Fruit fly (Drosophila melanogaster) whole organism, pupa: ENCODE measurements around the gene Gyc89Da.

ENCODE experiments used
- CG10348 ChIP-seq: fragments of 200-800 bp; sonication (Bioruptor generic); IDR thresholded peaks from 2 replicates; pipeline ENCODE4 v1.3.6; 2022; ENCODE audit warnings: missing biosample characterization, missing genetic modification characterization
- CG12605 ChIP-seq: fragments of 200-800 bp; sonication (Bioruptor generic); IDR thresholded peaks from 2 replicates; pipeline ENCODE4 v1.3.6; 2022; ENCODE audit warnings: missing biosample characterization, missing genetic modification characterization
- CG13204 ChIP-seq: fragments of 200-800 bp; sonication (Bioruptor generic); optimal IDR thresholded peaks from 2 replicates; lab custom pipeline; 2018; ENCODE audit warnings: missing biosample characterization, mild to moderate bottlenecking, missing genetic modification characterization, moderate library complexity
- CG14655 ChIP-seq: fragments of 200-800 bp; sonication (Bioruptor generic); optimal IDR thresholded peaks from 3 replicates; lab custom pipeline; 2017; ENCODE audit warnings: mild to moderate bottlenecking, missing biosample characterization, missing genetic modification reagents, missing genetic modification characterization
- CG15710 ChIP-seq: fragments of 200-800 bp; sonication (Bioruptor generic); optimal IDR thresholded peaks from 2 replicates; lab custom pipeline; 2018; ENCODE audit warnings: missing biosample characterization, mild to moderate bottlenecking, missing genetic modification characterization, moderate library complexity
- CG17806 ChIP-seq: fragments of 200-800 bp; sonication (Bioruptor generic); optimal IDR thresholded peaks from 2 replicates; lab custom pipeline; 2018; ENCODE audit warnings: missing biosample characterization, mild to moderate bottlenecking, missing genetic modification characterization, moderate library complexity
- CG32121 ChIP-seq: fragments of 200-800 bp; sonication (Bioruptor generic); IDR thresholded peaks from 2 replicates; pipeline ENCODE4 v1.3.6; 2022; ENCODE audit warnings: missing biosample characterization, missing genetic modification characterization
- CG34367 ChIP-seq: fragments of 200-800 bp; sonication (Bioruptor generic); optimal IDR thresholded peaks from 2 replicates; lab custom pipeline; 2018; ENCODE audit warnings: missing biosample characterization, mild to moderate bottlenecking, missing genetic modification characterization
- CG4496 ChIP-seq: fragments of 200-800 bp; sonication (Bioruptor generic); IDR thresholded peaks from 3 replicates; pipeline ENCODE4 v1.3.6; 2022; ENCODE audit warnings: missing biosample characterization, missing genetic modification characterization
- CG8159 ChIP-seq: fragments of 200-800 bp; sonication (Bioruptor generic); optimal IDR thresholded peaks from 3 replicates; lab custom pipeline; 2018; ENCODE audit warnings: missing biosample characterization, mild to moderate bottlenecking, missing genetic modification characterization, moderate library complexity
- CG8301 ChIP-seq: fragments of 200-800 bp; sonication (Bioruptor generic); optimal IDR thresholded peaks from 2 replicates; lab custom pipeline; 2018; ENCODE audit warnings: missing biosample characterization, mild to moderate bottlenecking, missing genetic modification characterization
- CG9948 ChIP-seq: fragments of 200-800 bp; sonication (Bioruptor generic); optimal IDR thresholded peaks from 2 replicates; lab custom pipeline; 2018; ENCODE audit warnings: missing biosample characterization, mild to moderate bottlenecking, missing genetic modification characterization, moderate library complexity
- D1 ChIP-seq: fragments of 200-800 bp; sonication (Bioruptor generic); optimal IDR thresholded peaks from 2 replicates; lab custom pipeline; 2018; ENCODE audit warnings: missing biosample characterization, mild to moderate bottlenecking, missing genetic modification characterization, moderate library complexity
- EcR ChIP-seq: fragments of 200-800 bp; sonication (Bioruptor generic); optimal IDR thresholded peaks from 3 replicates; lab custom pipeline; 2019; ENCODE audit warnings: missing biosample characterization, missing genetic modification characterization, mild to moderate bottlenecking, moderate library complexity, missing genetic modification reagents
- Ets98B ChIP-seq: fragments of 200-800 bp; sonication (Bioruptor generic); IDR thresholded peaks from 2 replicates; pipeline ENCODE4 v1.3.6; 2022; ENCODE audit warnings: missing biosample characterization, missing genetic modification characterization
- Pif1A ChIP-seq: fragments of 200-800 bp; sonication (Bioruptor generic); optimal IDR thresholded peaks from 3 replicates; lab custom pipeline; 2016; ENCODE audit warnings: missing biosample characterization, missing genetic modification characterization
- Pif1B ChIP-seq: fragments of 200-800 bp; sonication (Bioruptor generic); optimal IDR thresholded peaks from 3 replicates; lab custom pipeline; 2016; ENCODE audit warnings: missing biosample characterization, missing genetic modification characterization
- Snoo ChIP-seq: fragments of 200-800 bp; sonication (Bioruptor generic); optimal IDR thresholded peaks from 3 replicates; lab custom pipeline; 2017; ENCODE audit warnings: missing biosample characterization, mild to moderate bottlenecking, missing genetic modification characterization, inconsistent platforms
- fd96Ca ChIP-seq: fragments of 200-800 bp; sonication (Bioruptor generic); IDR thresholded peaks from 3 replicates; pipeline ENCODE4 v1.3.6; 2022; ENCODE audit warnings: missing biosample characterization, missing genetic modification characterization
- gl ChIP-seq: fragments of 200-800 bp; sonication (Bioruptor generic); optimal IDR thresholded peaks from 2 replicates; lab custom pipeline; 2018; ENCODE audit warnings: missing biosample characterization, mild to moderate bottlenecking, missing genetic modification characterization
- rn ChIP-seq: fragments of 200-800 bp; sonication (Bioruptor generic); IDR thresholded peaks from 2 replicates; pipeline ENCODE4 v1.3.6; 2022; ENCODE audit warnings: missing biosample characterization, missing genetic modification characterization

Gene Gyc89Da

dm6 chr3R:16480995-16481394, 8.6 kb downstream of the Gyc89Da start, which contains the start of gene Dhfr:
Gene Dhfr, plus strand, starts transcription at chr3R:16481167.
- no peak for TF ChIP-seq Pif1B (GFP tag; lab: Kevin White, UChicago)
- no peak for TF ChIP-seq CG32121 (GFP tag; lab: Robert Waterston, UW)
- TF ChIP-seq CG4496 (GFP tag; lab: Robert Waterston, UW): no peak
- no peak for TF ChIP-seq CG10348 (GFP tag; lab: Robert Waterston, UW)
- TF ChIP-seq CG14655 (GFP tag; lab: Kevin White, UChicago): no peak
- TF ChIP-seq CG34367 (tag; lab: Kevin White, UChicago): no peak
- no peak for TF ChIP-seq CG9948 (tag; lab: Kevin White, UChicago)

- TF ChIP-seq EcR (GFP tag; lab: Kevin White, UChicago) (no peak), CG4496 (GFP tag; lab: Robert Waterston, UW) (no peak)
Measured at dm6 chr3R:16482276-16482675, 9.9 kb downstream of the Gyc89Da start, which contains the start of gene Sdhaf3. Gene Sdhaf3, minus strand, starts transcription at chr3R:16482452.

dm6 chr3R:16483877-16484417, 11.5 kb downstream of the Gyc89Da start, which contains the start of gene Der-2:
Gene Der-2, minus strand, starts transcription at chr3R:16484223.
- TF ChIP-seq EcR (GFP tag; lab: Kevin White, UChicago) (no peak), Snoo (tag; lab: Kevin White, UChicago) (no peak), rn (no peak), CG17806 (tag; lab: Kevin White, UChicago) (no peak), D1 (tag; lab: Kevin White, UChicago) (no peak), CG4496 (GFP tag; lab: Robert Waterston, UW) (no peak), CG8301 (tag; lab: Kevin White, UChicago) (no peak)

- TF ChIP-seq CG17806 (tag; lab: Kevin White, UChicago): no peak
- no peak for TF ChIP-seq CG15710 (tag; lab: Kevin White, UChicago)
- peak; percentile 46 for TF ChIP-seq Ets98B (GFP tag; lab: Robert Waterston, UW)
- TF ChIP-seq rn: no peak
- peak; percentile 77 for TF ChIP-seq CG8301 (tag; lab: Kevin White, UChicago)
- no peak for TF ChIP-seq gl (tag; lab: Kevin White, UChicago)
- no peak for TF ChIP-seq Snoo (tag; lab: Kevin White, UChicago)
- no peak for TF ChIP-seq CG12605 (GFP tag; lab: Robert Waterston, UW)
Measured at dm6 chr3R:16485487-16486233, 13.3 kb downstream of the Gyc89Da start.

- TF ChIP-seq CG14655 (GFP tag; lab: Kevin White, UChicago) (peak; percentile 4), CG8301 (tag; lab: Kevin White, UChicago) (no peak), CG9948 (tag; lab: Kevin White, UChicago) (no peak), CG8159 (tag; lab: Kevin White, UChicago) (no peak), Pif1A (GFP tag; lab: Kevin White, UChicago) (no peak), CG4496 (GFP tag; lab: Robert Waterston, UW) (no peak), CG17806 (tag; lab: Kevin White, UChicago) (no peak), gl (tag; lab: Kevin White, UChicago) (no peak), Ets98B (GFP tag; lab: Robert Waterston, UW) (peak; percentile 16; the same call in 1 of the 2 replicates), CG15710 (tag; lab: Kevin White, UChicago) (no peak)
Measured at dm6 chr3R:16495322-16495721, 22.9 kb downstream of the Gyc89Da start, which contains the start of gene Cad89D. Gene Cad89D, minus strand, starts transcription at chr3R:16495422.

dm6 chr3R:16496209-16496608, 23.8 kb downstream of the Gyc89Da start:
- peak; percentile 68 for TF ChIP-seq Pif1A (GFP tag; lab: Kevin White, UChicago)
- no peak for TF ChIP-seq CG13204
- TF ChIP-seq CG34367 (tag; lab: Kevin White, UChicago): peak; percentile 47
- peak; percentile 71 for TF ChIP-seq Ets98B (GFP tag; lab: Robert Waterston, UW)
- TF ChIP-seq CG12605 (GFP tag; lab: Robert Waterston, UW): peak; percentile 63
- no peak for TF ChIP-seq CG15710 (tag; lab: Kevin White, UChicago)
- peak; percentile 92 for TF ChIP-seq CG8301 (tag; lab: Kevin White, UChicago)
- peak; percentile 92 for TF ChIP-seq CG14655 (GFP tag; lab: Kevin White, UChicago)
- no peak for TF ChIP-seq CG9948 (tag; lab: Kevin White, UChicago)
- no peak for TF ChIP-seq Snoo (tag; lab: Kevin White, UChicago)
- TF ChIP-seq CG10348 (GFP tag; lab: Robert Waterston, UW): no peak
- peak; percentile 74; the same call in 2 of the 3 replicates for TF ChIP-seq fd96Ca (GFP tag; lab: Robert Waterston, UW)
- TF ChIP-seq CG32121 (GFP tag; lab: Robert Waterston, UW): peak; percentile 76
- peak; percentile 30 for TF ChIP-seq CG17806 (tag; lab: Kevin White, UChicago)
- TF ChIP-seq Pif1B (GFP tag; lab: Kevin White, UChicago): peak; percentile 67
- no peak for TF ChIP-seq gl (tag; lab: Kevin White, UChicago)
- TF ChIP-seq EcR (GFP tag; lab: Kevin White, UChicago): no peak
- TF ChIP-seq CG4496 (GFP tag; lab: Robert Waterston, UW): peak; percentile 67; the same call in 2 of the 3 replicates
- no peak for TF ChIP-seq D1 (tag; lab: Kevin White, UChicago)
- TF ChIP-seq rn: 0 out of 2 replicates have a peak, but pooled peaks have one; percentile 41
- TF ChIP-seq CG8159 (tag; lab: Kevin White, UChicago): peak; percentile 42
